Worm (Caenorhabditis elegans) whole organism, L1 larva: Measurements from ENCODE around the gene B0361.11.

Source experiments
- C16A3.4 ChIP-seq: fragments of 150-350 bp; optimal IDR thresholded peaks from 2 replicates; lab custom pipeline; 2014; ENCODE audit warnings: missing biosample characterization, missing genetic modification characterization
- C34B4.2 ChIP-seq: sonication (generic microtip); optimal IDR thresholded peaks from 2 replicates; lab custom pipeline; 2017; ENCODE audit warnings: mild to moderate bottlenecking, missing genetic modification characterization, missing compliant biosample characterization
- aha-1 ChIP-seq: fragments of 150-350 bp; optimal IDR thresholded peaks from 2 replicates; lab custom pipeline; 2014; ENCODE audit warnings: missing biosample characterization, missing genetic modification characterization
- ama-1 ChIP-seq: fragments of 150-350 bp; optimal IDR thresholded peaks from 2 replicates; lab custom pipeline; 2014
- blmp-1 ChIP-seq: fragments of 150-350 bp; optimal IDR thresholded peaks from 2 replicates; lab custom pipeline; 2014; ENCODE audit warnings: missing biosample characterization, missing genetic modification characterization
- ceh-90 ChIP-seq: sonication (generic microtip); optimal IDR thresholded peaks from 2 replicates; lab custom pipeline; 2016; ENCODE audit warnings: missing genetic modification characterization, missing compliant biosample characterization
- ces-1 ChIP-seq: fragments of 150-350 bp; optimal IDR thresholded peaks from 2 replicates; lab custom pipeline; 2014; ENCODE audit warnings: missing biosample characterization, missing genetic modification reagents, missing genetic modification characterization
- dsc-1 ChIP-seq: sonication (generic microtip); optimal IDR thresholded peaks from 2 replicates; lab custom pipeline; 2016; ENCODE audit warnings: mild to moderate bottlenecking, missing genetic modification characterization, missing compliant biosample characterization
- efl-1 ChIP-seq, 4 experiments: fragments of 150-350 bp; optimal IDR thresholded peaks in 3 of 4; peaks in 1 of 4; 1 replicate in 1 of 4; 2 replicates in 3 of 4; lab custom pipeline; 2014; ENCODE audit warnings: missing biosample characterization in 2 of 4, missing genetic modification characterization in 2 of 4, missing genetic modification reagents in 2 of 4
- egl-27 ChIP-seq, 2 experiments: fragments of 150-350 bp in 1 of 2; sonication (generic microtip); optimal IDR thresholded peaks; 3 replicates each; lab custom pipeline; 2017 to 2018; ENCODE audit warnings: missing biosample characterization in 2 of 2, missing genetic modification characterization in 2 of 2, missing genetic modification reagents in 2 of 2
- elt-3 ChIP-seq, 6 experiments: fragments of 150-350 bp in 1 of 6; sonication (generic microtip); optimal IDR thresholded peaks; 2 replicates each; lab custom pipeline; 2017 to 2018; ENCODE audit warnings: missing biosample characterization in 6 of 6, missing genetic modification characterization in 6 of 6, inconsistent platforms in 1 of 6
- fkh-4 ChIP-seq: sonication (generic microtip); optimal IDR thresholded peaks from 2 replicates; lab custom pipeline; 2016; ENCODE audit warnings: missing compliant biosample characterization, missing genetic modification characterization, borderline replicate concordance
- fkh-8 ChIP-seq: sonication (generic microtip); optimal IDR thresholded peaks from 2 replicates; lab custom pipeline; 2016; ENCODE audit warnings: mild to moderate bottlenecking, missing genetic modification characterization, missing compliant biosample characterization
- grh-1 ChIP-seq: fragments of 200-800 bp; sonication (Bioruptor generic); IDR thresholded peaks from 2 replicates; pipeline ENCODE4 v1.3.6; 2022; ENCODE audit warnings: missing genetic modification reagents, missing genetic modification characterization, missing compliant biosample characterization
- hpl-2 ChIP-seq: fragments of 150-350 bp; optimal IDR thresholded peaks from 2 replicates; lab custom pipeline; 2014; ENCODE audit warnings: missing biosample characterization, missing genetic modification reagents, missing genetic modification characterization
- lin-13 ChIP-seq: fragments of 150-350 bp; optimal IDR thresholded peaks from 2 replicates; lab custom pipeline; 2014; ENCODE audit warnings: missing biosample characterization, missing genetic modification reagents, missing genetic modification characterization
- lin-14 ChIP-seq: fragments of 200-800 bp; sonication (Bioruptor generic); optimal IDR thresholded peaks from 2 replicates; lab custom pipeline; 2018; ENCODE audit warnings: mild to moderate bottlenecking, missing genetic modification characterization, moderate library complexity, missing compliant biosample characterization
- lin-35 ChIP-seq, 2 experiments: fragments of 150-350 bp; optimal IDR thresholded peaks; 2 replicates each; lab custom pipeline; 2014; ENCODE audit warnings: missing biosample characterization in 2 of 2, missing genetic modification characterization in 2 of 2, missing genetic modification reagents in 2 of 2
- lin-39 ChIP-seq: fragments of 150-350 bp; optimal IDR thresholded peaks from 2 replicates; lab custom pipeline; 2014; ENCODE audit warnings: missing biosample characterization, missing genetic modification reagents, missing genetic modification characterization
- lir-3 ChIP-seq: sonication (generic microtip); optimal IDR thresholded peaks from 2 replicates; lab custom pipeline; 2016; ENCODE audit warnings: mild to moderate bottlenecking, missing genetic modification characterization, moderate library complexity, missing compliant biosample characterization; ENCODE audit not compliant: poor library complexity
- lsy-2 ChIP-seq, 2 experiments: fragments of 150-350 bp; optimal IDR thresholded peaks; 2 replicates each; lab custom pipeline; 2014; ENCODE audit warnings: missing biosample characterization in 2 of 2, missing genetic modification characterization in 2 of 2
- mdl-1 ChIP-seq, 2 experiments: fragments of 150-350 bp; optimal IDR thresholded peaks; 2 replicates each; lab custom pipeline; 2014 to 2017; ENCODE audit warnings: missing biosample characterization in 2 of 2, missing genetic modification characterization in 2 of 2, inconsistent platforms in 1 of 2
- mep-1 ChIP-seq: fragments of 150-350 bp; optimal IDR thresholded peaks from 2 replicates; lab custom pipeline; 2014; ENCODE audit warnings: missing biosample characterization, missing genetic modification characterization
- nhr-11 ChIP-seq: fragments of 150-350 bp; optimal IDR thresholded peaks from 2 replicates; lab custom pipeline; 2014; ENCODE audit warnings: missing biosample characterization, missing genetic modification characterization
- nhr-12 ChIP-seq: sonication (generic microtip); optimal IDR thresholded peaks from 2 replicates; lab custom pipeline; 2017; ENCODE audit warnings: missing biosample characterization, missing genetic modification characterization
- nhr-19 ChIP-seq: fragments of 200-800 bp; sonication (Bioruptor generic); conservative IDR thresholded peaks from 2 replicates; pipeline ENCODE4 v1.3.6; 2022; ENCODE audit warnings: missing genetic modification characterization, missing compliant biosample characterization
- nhr-20 ChIP-seq: sonication (generic microtip); optimal IDR thresholded peaks from 2 replicates; lab custom pipeline; 2016; ENCODE audit warnings: mild to moderate bottlenecking, missing genetic modification characterization, missing compliant biosample characterization
- nhr-237 ChIP-seq: fragments of 150-350 bp; optimal IDR thresholded peaks from 2 replicates; lab custom pipeline; 2014; ENCODE audit warnings: missing biosample characterization, missing genetic modification characterization
- nhr-47 ChIP-seq: sonication (generic microtip); optimal IDR thresholded peaks from 2 replicates; lab custom pipeline; 2016; ENCODE audit warnings: mild to moderate bottlenecking, missing genetic modification characterization, moderate library complexity, missing compliant biosample characterization
- nhr-71 ChIP-seq: sonication (generic microtip); optimal IDR thresholded peaks from 2 replicates; lab custom pipeline; 2016; ENCODE audit warnings: mild to moderate bottlenecking, missing genetic modification characterization, moderate library complexity, missing compliant biosample characterization
- nhr-84 ChIP-seq: sonication (generic microtip); optimal IDR thresholded peaks from 2 replicates; lab custom pipeline; 2017; ENCODE audit warnings: missing biosample characterization, missing genetic modification characterization
- nhr-85 ChIP-seq: sonication (generic microtip); peaks from one replicate; lab custom pipeline; 2016; ENCODE audit warnings: missing genetic modification characterization, inconsistent platforms, missing compliant biosample characterization
- rnt-1 ChIP-seq: sonication (generic microtip); optimal IDR thresholded peaks from 2 replicates; lab custom pipeline; 2016; ENCODE audit warnings: mild to moderate bottlenecking, missing genetic modification characterization, moderate library complexity, missing compliant biosample characterization
- skn-1 ChIP-seq: fragments of 150-350 bp; optimal IDR thresholded peaks from 2 replicates; lab custom pipeline; 2014; ENCODE audit warnings: missing biosample characterization, missing genetic modification characterization
- snu-23 ChIP-seq: sonication (generic microtip); optimal IDR thresholded peaks from 2 replicates; lab custom pipeline; 2016; ENCODE audit warnings: missing genetic modification characterization, missing compliant biosample characterization
- sox-4 ChIP-seq: sonication (generic microtip); optimal IDR thresholded peaks from 2 replicates; lab custom pipeline; 2016; ENCODE audit warnings: missing genetic modification characterization, missing compliant biosample characterization
- sptf-1 ChIP-seq: fragments of 150-350 bp; optimal IDR thresholded peaks from 2 replicates; lab custom pipeline; 2014; ENCODE audit warnings: missing biosample characterization, missing genetic modification characterization
- tbx-2 ChIP-seq: sonication (generic microtip); optimal IDR thresholded peaks from 2 replicates; lab custom pipeline; 2016; ENCODE audit warnings: missing genetic modification characterization, missing compliant biosample characterization
- tlp-1 ChIP-seq: fragments of 150-350 bp; optimal IDR thresholded peaks from 2 replicates; lab custom pipeline; 2014; ENCODE audit warnings: missing biosample characterization, missing genetic modification characterization
- unc-62 ChIP-seq: fragments of 150-350 bp; optimal IDR thresholded peaks from 2 replicates; lab custom pipeline; 2014; ENCODE audit warnings: missing biosample characterization, missing genetic modification reagents, missing genetic modification characterization
- unc-86 ChIP-seq: sonication (generic microtip); optimal IDR thresholded peaks from 2 replicates; lab custom pipeline; 2016; ENCODE audit warnings: missing genetic modification characterization, missing compliant biosample characterization
- vab-15 ChIP-seq: sonication (generic microtip); optimal IDR thresholded peaks from 2 replicates; lab custom pipeline; 2017; ENCODE audit warnings: missing genotype, mild to moderate bottlenecking, missing genetic modification characterization, missing compliant biosample characterization
- xbp-1 ChIP-seq: sonication (generic microtip); optimal IDR thresholded peaks from 2 replicates; lab custom pipeline; 2016; ENCODE audit warnings: missing genetic modification characterization, missing compliant biosample characterization
- zip-4 ChIP-seq: fragments of 200-800 bp; sonication (Bioruptor generic); optimal IDR thresholded peaks from 2 replicates; lab custom pipeline; 2018; ENCODE audit warnings: mild to moderate bottlenecking, missing genetic modification characterization, moderate library complexity, missing compliant biosample characterization
- ztf-4 ChIP-seq: fragments of 150-350 bp; optimal IDR thresholded peaks from 2 replicates; lab custom pipeline; 2014; ENCODE audit warnings: missing biosample characterization, missing genetic modification characterization

Gene B0361.11

DNA sequence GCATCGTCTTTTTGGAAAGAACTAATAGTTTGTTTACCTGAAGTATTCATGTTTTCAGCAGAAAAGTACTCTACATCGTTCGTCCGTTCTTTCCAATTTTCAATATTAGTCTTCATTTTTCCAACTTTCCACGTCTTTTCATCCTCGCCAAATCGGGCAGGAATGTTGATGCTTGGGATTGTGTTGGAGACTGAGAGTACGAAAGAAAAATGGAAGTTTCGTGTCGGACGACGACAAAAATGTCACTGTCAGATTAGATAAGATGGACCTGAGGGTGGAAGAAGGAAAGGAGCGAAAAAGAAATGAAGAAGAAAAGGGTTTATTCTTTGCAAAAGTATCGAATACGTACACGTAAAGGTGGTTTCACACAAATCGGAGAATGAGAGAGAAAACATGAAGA lies 20.6 kb downstream of the B0361.11 start (continued):
- TF ChIP-seq nhr-20 (tag; lab: Kevin White, UChicago) (peak; percentile 15), dsc-1 (no peak), ama-1 (no peak), sox-4 (tag; lab: Kevin White, UChicago) (no peak), lin-39 (tag; lab: Kevin White, UChicago) (no peak), tlp-1 (tag; lab: Kevin White, UChicago) (no peak), mep-1 (tag; lab: Kevin White, UChicago) (no peak), lsy-2 (tag; optimal IDR thresholded peaks at IDR 0.05; lab: Kevin White, UChicago) (peak; percentile 2 to 32), tbx-2 (tag; lab: Kevin White, UChicago) (no peak), hpl-2 (no peak), xbp-1 (tag; lab: Kevin White, UChicago) (no peak)

ce11 chrIII:7299466-7299865 lies 22.1 kb downstream of the B0361.11 start, which contains the start of the genes B0361.14 and B0361.9:
TSS of gene B0361.14 (minus strand) at chrIII:7299531.
TSS of gene B0361.9 (minus strand) at chrIII:7299631.
- peak; percentile 25 for TF ChIP-seq nhr-71 (tag; lab: Kevin White, UChicago)
- TF ChIP-seq nhr-19 (GFP tag; lab: Robert Waterston, UW) = no peak
- TF ChIP-seq mep-1 (tag; lab: Kevin White, UChicago) = peak; percentile 1
- TF ChIP-seq sptf-1 (tag; lab: Kevin White, UChicago) = no peak
- TF ChIP-seq nhr-12 = no peak
- TF ChIP-seq elt-3 (tag; optimal IDR thresholded peaks at IDR 0.05; lab: Kevin White, UChicago) = peak in 2 of 6 experiments; percentile 13 to 26
- peak; percentile 67 for TF ChIP-seq nhr-85
- TF ChIP-seq lin-14 (GFP tag; lab: Kevin White, UChicago) = peak; percentile 41
- no peak for TF ChIP-seq efl-1 (optimal IDR thresholded peaks at IDR 0.05; lab: Kevin White, UChicago)
- TF ChIP-seq efl-1 (GFP tag; optimal IDR thresholded peaks at IDR 0.05 in 1 of 2; lab: Kevin White, UChicago) = peak in 1 of 2 experiments; percentile 84
- no peak for TF ChIP-seq egl-27 (tag; optimal IDR thresholded peaks at IDR 0.05; lab: Kevin White, UChicago)
- no peak for TF ChIP-seq unc-62 (GFP tag; lab: Kevin White, UChicago)
- peak; percentile 94 for TF ChIP-seq blmp-1 (tag; lab: Kevin White, UChicago)
- TF ChIP-seq rnt-1 (tag; lab: Kevin White, UChicago) = peak; percentile 0
- TF ChIP-seq sox-4 (tag; lab: Kevin White, UChicago) = no peak
- TF ChIP-seq lir-3 (tag; lab: Kevin White, UChicago) = no peak
- TF ChIP-seq snu-23 (GFP tag; lab: Kevin White, UChicago) = peak; percentile 33
- no peak for TF ChIP-seq ceh-90 (tag; lab: Kevin White, UChicago)
- peak in 1 of 2 experiments; percentile 28 for TF ChIP-seq lsy-2 (tag; optimal IDR thresholded peaks at IDR 0.05; lab: Kevin White, UChicago)
- peak; percentile 47 for TF ChIP-seq nhr-20 (tag; lab: Kevin White, UChicago)
- TF ChIP-seq lin-35 (GFP tag; optimal IDR thresholded peaks at IDR 0.05; lab: Kevin White, UChicago) = peak in 1 of 2 experiments; percentile 20
- TF ChIP-seq tbx-2 (tag; lab: Kevin White, UChicago) = no peak

- TF ChIP-seq nhr-237 (tag; lab: Kevin White, UChicago) (no peak), C34B4.2 (tag; lab: Kevin White, UChicago) (no peak), mep-1 (tag; lab: Kevin White, UChicago) (peak; percentile 46), grh-1 (GFP tag; lab: Robert Waterston, UW) (peak; percentile 36; the same call in 1 of the 2 replicates), snu-23 (GFP tag; lab: Kevin White, UChicago) (peak; percentile 59), vab-15 (tag; lab: Kevin White, UChicago) (no peak), ama-1 (no peak), skn-1 (tag; lab: Kevin White, UChicago) (no peak), C16A3.4 (tag; lab: Kevin White, UChicago) (peak; percentile 69), xbp-1 (tag; lab: Kevin White, UChicago) (no peak), zip-4 (GFP tag; lab: Kevin White, UChicago) (no peak), lir-3 (tag; lab: Kevin White, UChicago) (no peak), nhr-71 (tag; lab: Kevin White, UChicago) (peak; percentile 85), mdl-1 (tag; optimal IDR thresholded peaks at IDR 0.05; lab: Kevin White, UChicago) (peak in 1 of 2 experiments; percentile 53), lin-13 (GFP tag; lab: Kevin White, UChicago) (peak; percentile 31), nhr-11 (tag; lab: Kevin White, UChicago) (no peak), efl-1 (optimal IDR thresholded peaks at IDR 0.05; lab: Kevin White, UChicago) (peak in 1 of 2 experiments; percentile 8), efl-1 (GFP tag; optimal IDR thresholded peaks at IDR 0.05 in 1 of 2; lab: Kevin White, UChicago) (peak in 1 of 2 experiments; percentile 85), unc-62 (GFP tag; lab: Kevin White, UChicago) (no peak), ceh-90 (tag; lab: Kevin White, UChicago) (no peak), tbx-2 (tag; lab: Kevin White, UChicago) (peak; percentile 63), nhr-84 (tag; lab: Kevin White, UChicago) (no peak), ztf-4 (tag; lab: Kevin White, UChicago) (no peak), ces-1 (no peak), hpl-2 (no peak), blmp-1 (tag; lab: Kevin White, UChicago) (peak; percentile 64), fkh-4 (tag; lab: Kevin White, UChicago) (no peak), unc-86 (tag; lab: Kevin White, UChicago) (no peak), nhr-12 (no peak), sox-4 (tag; lab: Kevin White, UChicago) (no peak), nhr-47 (tag; lab: Kevin White, UChicago) (peak; percentile 54), fkh-8 (tag; lab: Kevin White, UChicago) (no peak), aha-1 (tag; lab: Kevin White, UChicago) (no peak)
These were observed 22.8 kb downstream of the B0361.11 start for ce11 chrIII:7300169-7300568.
